Worm (Caenorhabditis elegans) whole organism, midembryonic: ENCODE measurements around the gene C14B1.2.

Experiments
- T22C8.4 ChIP-seq: fragments of 200-800 bp; sonication (Bioruptor generic); IDR thresholded peaks from 2 replicates; pipeline ENCODE4 v1.3.6; 2022; ENCODE audit warnings: missing genetic modification characterization, missing compliant biosample characterization
- cog-1 ChIP-seq: sonication (generic microtip); optimal IDR thresholded peaks from 2 replicates; lab custom pipeline; 2016; ENCODE audit warnings: missing genetic modification characterization, missing compliant biosample characterization
- flt-1 ChIP-seq: fragments of 200-800 bp; sonication (Bioruptor generic); IDR thresholded peaks from 2 replicates; pipeline ENCODE4 v1.3.6; 2022; ENCODE audit warnings: missing genetic modification characterization, missing compliant biosample characterization
- klf-2 ChIP-seq: fragments of 200-800 bp; sonication (Bioruptor generic); conservative IDR thresholded peaks from 2 replicates; pipeline ENCODE4 v1.3.6; 2022; ENCODE audit warnings: missing genetic modification reagents, missing genetic modification characterization, missing compliant biosample characterization
- med-1 ChIP-seq: sonication (generic microtip); optimal IDR thresholded peaks from 2 replicates; lab custom pipeline; 2017; ENCODE audit warnings: missing genetic modification characterization, mild to moderate bottlenecking, missing compliant biosample characterization, antibody characterized with exemption, missing genetic modification reagents; ENCODE audit not compliant: insufficient read depth
- ref-1 ChIP-seq: fragments of 200-800 bp; sonication (Bioruptor generic); conservative IDR thresholded peaks from 2 replicates; pipeline ENCODE4 v1.3.6; 2022; ENCODE audit warnings: missing genetic modification reagents, missing genetic modification characterization, missing compliant biosample characterization
- tab-1 ChIP-seq: fragments of 200-800 bp; sonication (Bioruptor generic); IDR thresholded peaks from 2 replicates; pipeline ENCODE4 v1.3.6; 2022; ENCODE audit warnings: missing genetic modification characterization, missing compliant biosample characterization
- ztf-23 ChIP-seq: fragments of 200-800 bp; sonication (Bioruptor generic); IDR thresholded peaks from 2 replicates; pipeline ENCODE4 v1.3.6; 2022; ENCODE audit warnings: missing genetic modification reagents, missing genetic modification characterization, missing compliant biosample characterization
- ztf-29 ChIP-seq: fragments of 200-800 bp; sonication (Bioruptor generic); IDR thresholded peaks from 2 replicates; pipeline ENCODE4 v1.3.6; 2022; ENCODE audit warnings: missing genetic modification reagents, missing genetic modification characterization, missing compliant biosample characterization

DNA sequence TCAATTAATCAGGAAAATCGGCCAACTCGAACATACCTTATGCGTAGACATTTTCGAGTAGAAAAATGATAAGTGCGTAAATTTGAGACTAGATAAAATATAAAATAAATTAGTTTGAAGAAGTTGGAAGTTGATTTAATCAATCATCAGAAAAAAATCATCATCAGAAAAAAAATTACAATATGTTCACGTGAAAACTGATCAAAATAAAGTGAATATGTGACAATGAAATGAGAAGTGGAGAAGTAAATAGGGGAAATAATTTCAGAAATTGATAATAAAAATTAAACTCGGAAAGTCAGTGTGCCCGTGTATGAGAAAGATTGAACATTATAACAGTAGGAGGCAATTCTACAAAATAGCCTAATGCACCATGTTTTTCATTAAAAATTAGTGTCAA, 27.5 kb downstream of the C14B1.2 start, which contains the start of gene F34D10.9:
- no peak for TF ChIP-seq ref-1 (GFP tag; lab: Robert Waterston, UW)
- no peak for TF ChIP-seq flt-1 (GFP tag; lab: Robert Waterston, UW)
- TF ChIP-seq cog-1 (tag; lab: Kevin White, UChicago) = no peak
- no peak for TF ChIP-seq ztf-23 (GFP tag; lab: Robert Waterston, UW)
- no peak for TF ChIP-seq med-1 (GFP tag; lab: Kevin White, UChicago)
- no peak for TF ChIP-seq T22C8.4 (GFP tag; lab: Robert Waterston, UW)
- no peak for TF ChIP-seq klf-2 (GFP tag; lab: Robert Waterston, UW)
- TF ChIP-seq ztf-29 (GFP tag; lab: Robert Waterston, UW) = no peak
- no peak for TF ChIP-seq tab-1 (GFP tag; lab: Robert Waterston, UW)
